Worm (Caenorhabditis elegans) whole organism, late embryonic: ENCODE results near the gene cwn-2.

ENCODE experiments used
- dmd-4 ChIP-seq: sonication (generic microtip); optimal IDR thresholded peaks from 2 replicates; lab custom pipeline; 2016; ENCODE audit warnings: borderline replicate concordance, missing genetic modification characterization, missing compliant biosample characterization
- sox-2 ChIP-seq: fragments of 200-800 bp; sonication (Bioruptor generic); IDR thresholded peaks from 2 replicates; pipeline ENCODE4 v1.3.6; 2022; ENCODE audit warnings: missing genetic modification reagents, missing genetic modification characterization, missing compliant biosample characterization
- tbx-2 ChIP-seq: sonication (generic microtip); optimal IDR thresholded peaks from 2 replicates; lab custom pipeline; 2016; ENCODE audit warnings: missing genetic modification characterization, missing compliant biosample characterization
- unc-3 ChIP-seq, 2 experiments: fragments of 200-800 bp in 1 of 2; sonication (Bioruptor generic) in 1 of 2; sonication (generic microtip) in 1 of 2; conservative IDR thresholded peaks in 1 of 2; optimal IDR thresholded peaks in 1 of 2; 2 replicates each; pipeline versions ENCODE4 v1.3.6 to Lab custom; 2016 to 2022; ENCODE audit warnings: missing compliant biosample characterization in 2 of 2, missing genetic modification characterization in 2 of 2, missing genetic modification reagents in 1 of 2

- TF ChIP-seq unc-3 (GFP tag; conservative IDR thresholded peaks at IDR 0.05; lab: Robert Waterston, UW): no peak
- TF ChIP-seq unc-3 (tag; optimal IDR thresholded peaks at IDR 0.05; lab: Kevin White, UChicago): no peak
- TF ChIP-seq sox-2: no peak
- TF ChIP-seq tbx-2: no peak
- no peak for TF ChIP-seq dmd-4 (tag; lab: Kevin White, UChicago)
These were observed 6.8 kb upstream of the cwn-2 start for ce11 chrIV:10060795-10061194.
